Worm (Caenorhabditis elegans) whole organism, mixed stage, embryonic: Measurements from ENCODE around the gene K10D2.5.

ENCODE experiments used
- nhr-76 ChIP-seq: sonication (generic microtip); optimal IDR thresholded peaks from 2 replicates; lab custom pipeline; 2017; ENCODE audit warnings: missing biosample characterization, missing genetic modification characterization
- snpc-4 ChIP-seq: fragments of 150-350 bp; optimal IDR thresholded peaks from 2 replicates; lab custom pipeline; 2014; ENCODE audit warnings: missing biosample characterization, missing genetic modification characterization

ce11 chrIII:5141935-5142334 is 30.6 kb upstream of the K10D2.5 start:
- no peak for TF ChIP-seq snpc-4 (tag; lab: Kevin White, UChicago)
- no peak for TF ChIP-seq nhr-76 (tag; lab: Kevin White, UChicago)
